Fruit fly (Drosophila melanogaster): ENCODE data around the gene CG2061.
"Not testable (repeated sequence)": the region's sequence is repeated elsewhere in the genome, so short reads cannot be mapped to it uniquely, and the experiment has no call there.

The CG2061 gene

dm6 chrX:11092201-11092600 lies at the start of gene CG2061:
Gene CG2061 (plus strand): TSS chrX:11092492.
- TF ChIP-seq CTCF (optimal IDR thresholded peaks at IDR 0.05) = no peak
- TF ChIP-seq CG8478 (optimal IDR thresholded peaks at IDR 0.05) = no peak

- no peak for TF ChIP-seq CTCF (optimal IDR thresholded peaks at IDR 0.05)
- TF ChIP-seq CG8478 (optimal IDR thresholded peaks at IDR 0.05) = no peak
These were observed 47.8 kb upstream of the CG2061 start, which contains the start of gene SmydA-4 for dm6 chrX:11044456-11044855. Gene SmydA-4 (plus strand): TSS chrX:11044756.

dm6 chrX:11053456-11053855 lies 38.8 kb upstream of the CG2061 start, which contains the start of gene CG1552:
Gene CG1552 (minus strand): TSS chrX:11053556.
- TF ChIP-seq CG8478 (optimal IDR thresholded peaks at IDR 0.05) (no peak), CTCF (optimal IDR thresholded peaks at IDR 0.05) (no peak)

- TF ChIP-seq CTCF (optimal IDR thresholded peaks at IDR 0.05) (no peak), CG8478 (optimal IDR thresholded peaks at IDR 0.05) (no peak)
These were observed 32.8 kb upstream of the CG2061 start, which contains the start of gene CG1545 for dm6 chrX:11059519-11059918. Gene CG1545 (minus strand): TSS chrX:11059619.

dm6 chrX:11063070-11063469 lies 29.2 kb upstream of the CG2061 start, which contains the start of gene CG1537:
Gene CG1537 (minus strand): TSS chrX:11063170.
- TF ChIP-seq CTCF (optimal IDR thresholded peaks at IDR 0.05) (no peak), CG8478 (optimal IDR thresholded peaks at IDR 0.05) (no peak)

- TF ChIP-seq CTCF (optimal IDR thresholded peaks at IDR 0.05) (no peak), CG8478 (optimal IDR thresholded peaks at IDR 0.05) (no peak)
These were observed 26.0 kb upstream of the CG2061 start, which contains the start of gene CG15203 for dm6 chrX:11066252-11066651. Gene CG15203 (plus strand): TSS chrX:11066552.

dm6 chrX:11081242-11081641 lies 11.1 kb upstream of the CG2061 start:
- TF ChIP-seq CTCF (optimal IDR thresholded peaks at IDR 0.05) (no peak), CG8478 (optimal IDR thresholded peaks at IDR 0.05) (no peak)

dm6 chrX:11081834-11082233 lies 10.5 kb upstream of the CG2061 start:
- TF ChIP-seq CG8478 (optimal IDR thresholded peaks at IDR 0.05) (no peak), CTCF (optimal IDR thresholded peaks at IDR 0.05) (peak; percentile 75 to 77)

dm6 chrX:11083007-11083406 lies 9.3 kb upstream of the CG2061 start:
- no peak for TF ChIP-seq CG8478 (optimal IDR thresholded peaks at IDR 0.05)
- TF ChIP-seq CTCF (optimal IDR thresholded peaks at IDR 0.05) = no peak

- no peak for TF ChIP-seq CTCF (optimal IDR thresholded peaks at IDR 0.05)
These were observed 6.0 kb upstream of the CG2061 start, which contains the start of gene sev for dm6 chrX:11086250-11086649. Gene sev (minus strand): TSS chrX:11086299.

- TF ChIP-seq CG8478 (optimal IDR thresholded peaks at IDR 0.05) = no peak
- no peak for TF ChIP-seq CTCF (optimal IDR thresholded peaks at IDR 0.05)
These were observed 4.9 kb upstream of the CG2061 start for dm6 chrX:11087384-11087783.

dm6 chrX:11088778-11089340 lies 3.4 kb upstream of the CG2061 start, which contains the start of gene Vago:
Gene Vago (plus strand): TSS chrX:11089290.
- TF ChIP-seq CTCF (optimal IDR thresholded peaks at IDR 0.05) (no peak), CG8478 (optimal IDR thresholded peaks at IDR 0.05) (no peak)

- no peak for TF ChIP-seq CTCF (optimal IDR thresholded peaks at IDR 0.05)
- TF ChIP-seq CG8478 (optimal IDR thresholded peaks at IDR 0.05) = no peak
These were observed 2.1 kb upstream of the CG2061 start, which contains the start of gene CG2076 for dm6 chrX:11090161-11090560. Gene CG2076 (plus strand): TSS chrX:11090210.

dm6 chrX:11095276-11095675 lies 3.0 kb downstream of the CG2061 start:
- TF ChIP-seq CTCF (optimal IDR thresholded peaks at IDR 0.05) (no peak), CG8478 (optimal IDR thresholded peaks at IDR 0.05) (no peak)

- TF ChIP-seq CG8478, CTCF (optimal IDR thresholded peaks at IDR 0.05): not testable (repeated sequence)
These were observed 3.7 kb downstream of the CG2061 start, which contains the start of gene CG42249 for dm6 chrX:11095973-11096372. Gene CG42249 (plus strand): TSS chrX:11096273.

- TF ChIP-seq CTCF (optimal IDR thresholded peaks at IDR 0.05) (no peak), CG8478 (optimal IDR thresholded peaks at IDR 0.05) (no peak)
These were observed 16.0 kb downstream of the CG2061 start, which contains the start of gene Hsp60A for dm6 chrX:11108148-11108844. Gene Hsp60A (plus strand): TSS chrX:11108482.

Measured in S2 (cell line).